Fruit fly (Drosophila melanogaster) whole organism, embryonic: ENCODE measurements around the gene mwh.
A peak's percentile ranks its signal among the peaks of the same experiment; 100 is the strongest.

Experiments
- hb ChIP-seq: fragments of 200-800 bp; sonication (Bioruptor generic); IDR thresholded peaks from 3 replicates; pipeline ENCODE4 v1.3.6; 2022; ENCODE audit warnings: missing biosample characterization, missing genetic modification characterization; ENCODE audit not compliant: partially characterized antibody
- pzg ChIP-seq: fragments of 200-800 bp; sonication (Bioruptor generic); optimal IDR thresholded peaks from 3 replicates; lab custom pipeline; 2018; ENCODE audit warnings: missing biosample characterization, mild to moderate bottlenecking, missing genetic modification characterization, moderate library complexity
- usp ChIP-seq: fragments of >200 bp; optimal IDR thresholded peaks from 2 replicates; lab custom pipeline; 2017; ENCODE audit warnings: missing biosample characterization, missing genetic modification characterization

DNA sequence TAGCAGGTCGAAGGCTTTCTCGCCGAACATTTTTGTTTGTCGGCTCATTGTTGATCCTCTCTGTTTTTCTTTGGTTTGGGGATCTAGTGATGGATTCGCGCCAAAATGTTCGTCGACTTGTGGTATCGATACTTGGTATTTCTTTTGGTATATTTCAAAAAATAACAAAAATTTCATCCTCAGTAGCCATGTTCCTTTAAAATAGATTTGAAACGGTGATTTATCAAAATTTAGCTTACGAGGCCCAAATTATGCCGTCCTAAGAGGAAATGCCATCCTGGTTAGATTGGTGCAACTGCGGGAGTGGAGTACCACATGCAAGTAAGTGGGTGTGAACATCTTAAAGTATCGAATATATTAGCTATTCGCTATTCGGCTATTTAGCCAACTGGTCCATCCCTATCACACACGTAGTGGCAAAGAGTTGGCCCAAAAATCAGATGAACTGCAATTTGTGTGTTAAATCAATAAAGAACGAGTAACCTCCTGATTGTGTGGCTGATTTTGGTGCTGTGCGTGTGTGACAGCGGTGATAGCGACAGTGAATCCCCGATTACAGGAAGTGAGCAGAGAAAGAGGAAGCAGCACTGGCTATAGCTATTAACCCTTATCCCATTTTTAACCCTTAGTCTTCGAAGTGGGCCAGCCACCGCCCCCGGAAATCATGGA is 47.2 kb downstream of the mwh start, which contains the start of the genes Psf1 and Sac1:
- TF ChIP-seq hb (GFP tag; lab: Robert Waterston, UW): peak; percentile 74
- TF ChIP-seq usp (GFP tag; lab: Kevin White, UChicago): no peak
- peak; percentile 77 for TF ChIP-seq pzg
